Worm (Caenorhabditis elegans): ENCODE measurements around the gene tmc-1.

tmc-1 gene

DNA sequence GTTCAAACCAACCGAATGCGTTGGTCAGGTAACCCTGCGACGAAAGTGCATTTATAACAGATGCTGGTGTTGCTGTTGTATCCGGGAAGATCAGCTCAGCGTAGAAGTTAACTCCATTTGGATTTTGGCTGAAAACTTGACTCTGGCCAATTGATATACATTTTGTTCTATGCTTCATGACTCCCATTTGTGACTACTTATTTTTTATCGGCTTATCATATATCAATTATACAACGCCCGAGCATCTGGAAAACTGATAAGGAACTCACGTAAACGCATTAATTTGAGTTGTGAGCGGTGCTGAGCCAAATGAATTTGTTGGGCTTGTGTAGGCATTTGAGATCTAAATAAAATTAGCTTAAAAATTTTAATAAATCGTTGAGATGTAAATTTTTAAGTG lies 14.6 kb upstream of the tmc-1 start:
- no peak for TF ChIP-seq let-607 (tag; optimal IDR thresholded peaks at IDR 0.05)
- TF ChIP-seq F57C9.4 (tag; optimal IDR thresholded peaks at IDR 0.05), result no peak
- TF ChIP-seq B0261.1 (tag; optimal IDR thresholded peaks at IDR 0.05), result no peak
- no peak for TF ChIP-seq fkh-3 (tag; optimal IDR thresholded peaks at IDR 0.05)
- TF ChIP-seq dox-1 (GFP tag; IDR thresholded peaks at IDR 0.05), result 0 out of 2 replicates have a peak, but pooled peaks have one; percentile 7
- TF ChIP-seq F37B4.10 (GFP tag; IDR thresholded peaks at IDR 0.05), result no peak

ce11 chrX:1148438-1148837 lies 13.6 kb upstream of the tmc-1 start, which contains the start of the genes R193.2 and R193.6:
TSS of gene R193.2 (minus strand) at chrX:1148585.
TSS of gene R193.6 (plus strand) at chrX:1148787.
- TF ChIP-seq pha-4 (tag; optimal IDR thresholded peaks at IDR 0.05) (no peak), nhr-80 (tag; optimal IDR thresholded peaks at IDR 0.05) (peak; percentile 94), unc-130 (GFP tag; optimal IDR thresholded peaks at IDR 0.05) (no peak), F23B12.7 (tag; optimal IDR thresholded peaks at IDR 0.05; ENCODE audit: insufficient read depth) (no peak), dox-1 (GFP tag; IDR thresholded peaks at IDR 0.05) (peak; percentile 38; the same call in 1 of the 2 replicates), let-607 (tag; optimal IDR thresholded peaks at IDR 0.05) (peak in 1 of 2 experiments; percentile 14), C06A6.2 (GFP tag; conservative IDR thresholded peaks at IDR 0.05) (no peak), K11D2.4 (GFP tag; IDR thresholded peaks at IDR 0.05) (no peak)

- TF ChIP-seq ztf-18 (tag; optimal IDR thresholded peaks at IDR 0.05) (no peak), lin-35 (GFP tag; optimal IDR thresholded peaks at IDR 0.05) (no peak), cebp-1 (GFP tag; IDR thresholded peaks at IDR 0.05) (no peak), cebp-1 (tag; optimal IDR thresholded peaks at IDR 0.05) (no peak), unc-130 (GFP tag; optimal IDR thresholded peaks at IDR 0.05) (no peak), F22D6.2 (tag; optimal IDR thresholded peaks at IDR 0.05) (no peak), F57A8.1 (GFP tag; optimal IDR thresholded peaks at IDR 0.05) (no peak), egrh-3 (GFP tag; IDR thresholded peaks at IDR 0.05) (no peak), egl-18 (GFP tag; IDR thresholded peaks at IDR 0.05) (no peak), attf-3 (GFP tag; conservative IDR thresholded peaks at IDR 0.05) (no peak), lsl-1 (GFP tag; optimal IDR thresholded peaks at IDR 0.05) (no peak), ceh-58 (GFP tag; IDR thresholded peaks at IDR 0.05) (no peak), tbp1 (GFP tag; optimal IDR thresholded peaks at IDR 0.05) (no peak), lir-1 (GFP tag; conservative IDR thresholded peaks at IDR 0.05) (no peak), nhr-179 (tag; optimal IDR thresholded peaks at IDR 0.05) (no peak), lin-40 (tag; optimal IDR thresholded peaks at IDR 0.05) (no peak), unc-62 (GFP tag; optimal IDR thresholded peaks at IDR 0.05) (no peak), let-526 (GFP tag; IDR thresholded peaks at IDR 0.05) (no peak), F39B2.1 (GFP tag; IDR thresholded peaks at IDR 0.05) (no peak)
Measured at ce11 chrX:1154648-1155047, 7.4 kb upstream of the tmc-1 start, which contains the start of gene R193.1. TSS of gene R193.1 (plus strand) at chrX:1154948.

- no peak for TF ChIP-seq nhr-120 (GFP tag; IDR thresholded peaks at IDR 0.05)
- no peak for TF ChIP-seq rpc-1 (optimal IDR thresholded peaks at IDR 0.05)
- TF ChIP-seq rpc-1 (tag; optimal IDR thresholded peaks at IDR 0.05), result no peak
- TF ChIP-seq F57A8.1 (GFP tag; optimal IDR thresholded peaks at IDR 0.05), result no peak
- no peak for TF ChIP-seq Y53F4B.3 (GFP tag; IDR thresholded peaks at IDR 0.05)
- no peak for TF ChIP-seq nhr-179 (tag; optimal IDR thresholded peaks at IDR 0.05)
Measured at ce11 chrX:1167234-1167633, 5.2 kb downstream of the tmc-1 start.

ce11 chrX:1171617-1172016 lies 9.6 kb downstream of the tmc-1 start:
- TF ChIP-seq akir-1 (GFP tag; optimal IDR thresholded peaks at IDR 0.05) (no peak), ama-1 (optimal IDR thresholded peaks at IDR 0.05) (no peak), ama-1 (GFP tag; optimal IDR thresholded peaks at IDR 0.05) (no peak), B0261.1 (tag; optimal IDR thresholded peaks at IDR 0.05) (no peak), nhr-179 (tag; optimal IDR thresholded peaks at IDR 0.05) (no peak), ztf-22 (GFP tag; optimal IDR thresholded peaks at IDR 0.05) (no peak), nhr-120 (GFP tag; IDR thresholded peaks at IDR 0.05) (no peak), cebp-2 (GFP tag; IDR thresholded peaks at IDR 0.05) (no peak), Y56A3A.18 (GFP tag; IDR thresholded peaks at IDR 0.05) (no peak), lir-1 (GFP tag; conservative IDR thresholded peaks at IDR 0.05) (no peak), F39B2.1 (GFP tag; IDR thresholded peaks at IDR 0.05) (no peak), ztf-25 (GFP tag; IDR thresholded peaks at IDR 0.05) (no peak), let-526 (GFP tag; IDR thresholded peaks at IDR 0.05) (no peak), C17E4.6 (GFP tag; IDR thresholded peaks at IDR 0.05) (no peak), F37B4.10 (GFP tag; IDR thresholded peaks at IDR 0.05) (no peak), cebp-1 (GFP tag; IDR thresholded peaks at IDR 0.05) (no peak), cebp-1 (tag; optimal IDR thresholded peaks at IDR 0.05) (no peak), unc-130 (GFP tag; optimal IDR thresholded peaks at IDR 0.05) (no peak), Y53G8AR.9 (GFP tag; conservative IDR thresholded peaks at IDR 0.05) (no peak)

Measured in whole organism, young adult.